Worm (Caenorhabditis elegans) whole organism, midembryonic: ENCODE data around the gene bus-1.

Experiments
- T22C8.4 ChIP-seq: fragments of 200-800 bp; sonication (Bioruptor generic); IDR thresholded peaks from 2 replicates; pipeline ENCODE4 v1.3.6; 2022; ENCODE audit warnings: missing genetic modification characterization, missing compliant biosample characterization
- cog-1 ChIP-seq: sonication (generic microtip); optimal IDR thresholded peaks from 2 replicates; lab custom pipeline; 2016; ENCODE audit warnings: missing genetic modification characterization, missing compliant biosample characterization
- flt-1 ChIP-seq: fragments of 200-800 bp; sonication (Bioruptor generic); IDR thresholded peaks from 2 replicates; pipeline ENCODE4 v1.3.6; 2022; ENCODE audit warnings: missing genetic modification characterization, missing compliant biosample characterization
- klf-2 ChIP-seq: fragments of 200-800 bp; sonication (Bioruptor generic); conservative IDR thresholded peaks from 2 replicates; pipeline ENCODE4 v1.3.6; 2022; ENCODE audit warnings: missing genetic modification reagents, missing genetic modification characterization, missing compliant biosample characterization
- ref-1 ChIP-seq: fragments of 200-800 bp; sonication (Bioruptor generic); conservative IDR thresholded peaks from 2 replicates; pipeline ENCODE4 v1.3.6; 2022; ENCODE audit warnings: missing genetic modification reagents, missing genetic modification characterization, missing compliant biosample characterization
- tab-1 ChIP-seq: fragments of 200-800 bp; sonication (Bioruptor generic); IDR thresholded peaks from 2 replicates; pipeline ENCODE4 v1.3.6; 2022; ENCODE audit warnings: missing genetic modification characterization, missing compliant biosample characterization
- ztf-23 ChIP-seq: fragments of 200-800 bp; sonication (Bioruptor generic); IDR thresholded peaks from 2 replicates; pipeline ENCODE4 v1.3.6; 2022; ENCODE audit warnings: missing genetic modification reagents, missing genetic modification characterization, missing compliant biosample characterization
- ztf-29 ChIP-seq: fragments of 200-800 bp; sonication (Bioruptor generic); IDR thresholded peaks from 2 replicates; pipeline ENCODE4 v1.3.6; 2022; ENCODE audit warnings: missing genetic modification reagents, missing genetic modification characterization, missing compliant biosample characterization

- TF ChIP-seq ref-1 (GFP tag; lab: Robert Waterston, UW) = no peak
- TF ChIP-seq T22C8.4 (GFP tag; lab: Robert Waterston, UW) = no peak
- TF ChIP-seq tab-1 (GFP tag; lab: Robert Waterston, UW) = no peak
- no peak for TF ChIP-seq ztf-23 (GFP tag; lab: Robert Waterston, UW)
- TF ChIP-seq ztf-29 (GFP tag; lab: Robert Waterston, UW) = no peak
- TF ChIP-seq klf-2 (GFP tag; lab: Robert Waterston, UW) = no peak
- no peak for TF ChIP-seq cog-1
- TF ChIP-seq flt-1 = no peak
Observed at ce11 chrV:9009175-9009574, 15.4 kb downstream of the bus-1 start, which contains the start of gene srx-2.
